Fruit fly (Drosophila melanogaster): Measurements from ENCODE around the gene CG34174.

Gene CG34174

DNA sequence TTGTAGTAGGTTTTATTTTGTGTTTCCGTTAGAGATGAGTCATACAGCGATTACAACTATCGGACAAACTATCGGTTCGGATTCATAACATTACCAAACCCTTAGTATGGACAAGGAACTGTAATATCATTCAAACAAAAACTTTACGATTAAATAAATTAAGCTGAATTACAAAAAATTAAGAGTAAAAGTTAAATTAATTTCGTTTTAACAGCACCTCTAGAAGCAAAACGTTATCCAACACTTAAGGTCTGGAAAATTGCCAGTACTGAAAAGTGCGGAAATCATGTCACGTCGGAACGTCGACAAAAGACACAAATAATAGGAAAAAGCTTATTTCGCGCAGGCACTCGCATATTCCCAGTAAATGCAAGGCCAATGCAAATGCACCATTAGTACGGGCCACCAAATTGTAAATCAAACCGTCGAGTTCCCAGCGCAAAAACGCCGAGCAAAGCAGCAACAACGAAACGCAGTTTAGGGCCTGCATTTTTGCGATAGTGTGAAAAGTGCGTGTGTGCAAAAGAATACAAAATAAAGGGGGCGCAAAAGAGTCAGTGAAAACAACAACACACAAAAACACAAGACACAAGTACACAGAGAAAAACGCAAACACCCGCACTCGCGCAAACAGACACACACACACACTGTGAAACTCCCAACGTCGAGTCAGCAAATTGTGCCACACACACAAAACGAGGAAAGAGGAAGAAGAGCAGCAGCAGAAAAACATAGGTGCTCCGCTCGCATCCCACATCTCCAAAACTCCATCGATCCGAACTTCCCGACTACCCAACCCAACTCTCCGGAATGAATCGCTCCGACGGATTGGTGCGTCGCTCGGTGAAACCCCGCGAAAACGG is 12.4 kb downstream of the CG34174 start, which contains the start of the genes CG15387 and sau (continued):
- TF ChIP-seq Med (GFP tag) (peak; percentile 99), CG10366 (GFP tag; IDR thresholded peaks at IDR 0.05) (peak; percentile 80), z (GFP tag; IDR thresholded peaks at IDR 0.05) (no peak), nerfin-2 (GFP tag; IDR thresholded peaks at IDR 0.05; ENCODE audit: partially characterized antibody) (peak; percentile 85), CG17385 (GFP tag; optimal IDR thresholded peaks at IDR 0.05) (peak; percentile 79), danr (GFP tag; IDR thresholded peaks at IDR 0.05) (peak; percentile 58), trh (GFP tag; optimal IDR thresholded peaks at IDR 0.05) (peak; percentile 41), repo (GFP tag; optimal IDR thresholded peaks at IDR 0.05) (peak; percentile 75), abd-A (tag; optimal IDR thresholded peaks at IDR 0.05) (no peak), p53 (GFP tag; optimal IDR thresholded peaks at IDR 0.05) (peak; percentile 74), CG3726 (GFP tag; IDR thresholded peaks at IDR 0.05) (peak; percentile 52; the same call in 1 of the 3 replicates), da (GFP tag; optimal IDR thresholded peaks at IDR 0.05) (peak; percentile 65), Camta (GFP tag; optimal IDR thresholded peaks at IDR 0.05) (peak; percentile 90), CG11247 (GFP tag; IDR thresholded peaks at IDR 0.05) (peak; percentile 78), CG1792 (GFP tag; optimal IDR thresholded peaks at IDR 0.05) (peak; percentile 77), gem (tag; optimal IDR thresholded peaks at IDR 0.05) (peak; percentile 91), knrl (GFP tag; IDR thresholded peaks at IDR 0.05; ENCODE audit: partially characterized antibody) (peak; percentile 92), CG15601 (tag; optimal IDR thresholded peaks at IDR 0.05) (peak; percentile 72), vfl (GFP tag; optimal IDR thresholded peaks at IDR 0.05) (peak; percentile 86), wor (GFP tag; IDR thresholded peaks at IDR 0.05) (peak; percentile 64), pnt (GFP tag; optimal IDR thresholded peaks at IDR 0.05) (peak; percentile 79), CG14014 (GFP tag; IDR thresholded peaks at IDR 0.05) (peak; percentile 82), fd64A (GFP tag; optimal IDR thresholded peaks at IDR 0.05) (peak; percentile 32), dysf (GFP tag; IDR thresholded peaks at IDR 0.05) (peak; percentile 83), fu2 (GFP tag; optimal IDR thresholded peaks at IDR 0.05) (peak; percentile 91), Gug (GFP tag; IDR thresholded peaks at IDR 0.05) (peak; percentile 76), CG8924 (tag; optimal IDR thresholded peaks at IDR 0.05) (peak; percentile 85), crol (GFP tag; IDR thresholded peaks at IDR 0.05) (no peak), kni (GFP tag; optimal IDR thresholded peaks at IDR 0.05) (peak; percentile 61), CG1603 (tag; optimal IDR thresholded peaks at IDR 0.05) (peak; percentile 84), Rx (GFP tag; IDR thresholded peaks at IDR 0.05) (peak; percentile 66), h (optimal IDR thresholded peaks at IDR 0.05) (no peak), lab (GFP tag; optimal IDR thresholded peaks at IDR 0.05) (peak; percentile 91), CG5180 (GFP tag; optimal IDR thresholded peaks at IDR 0.05) (peak; percentile 63), cg (GFP tag; optimal IDR thresholded peaks at IDR 0.05) (peak; percentile 73), psq (GFP tag; optimal IDR thresholded peaks at IDR 0.05) (peak; percentile 71), CG11456 (GFP tag; IDR thresholded peaks at IDR 0.05) (peak; percentile 84), CG6854 (GFP tag; optimal IDR thresholded peaks at IDR 0.05) (peak; percentile 70), CG18011 (GFP tag; optimal IDR thresholded peaks at IDR 0.05) (peak; percentile 71), Dfd (GFP tag; optimal IDR thresholded peaks at IDR 0.05) (no peak), CG11085 (GFP tag; IDR thresholded peaks at IDR 0.05) (peak; percentile 76), CG17829 (tag; optimal IDR thresholded peaks at IDR 0.05) (peak; percentile 93), bcd (GFP tag; optimal IDR thresholded peaks at IDR 0.05) (peak; percentile 82), Taf1 (GFP tag; IDR thresholded peaks at IDR 0.05) (peak; percentile 69; the same call in 1 of the 2 replicates), CG3847 (GFP tag; IDR thresholded peaks at IDR 0.05) (peak; percentile 89), CG32532 (GFP tag; IDR thresholded peaks at IDR 0.05) (peak; percentile 87), dmrt99B (tag; optimal IDR thresholded peaks at IDR 0.05) (peak; percentile 79), CG12219 (GFP tag; optimal IDR thresholded peaks at IDR 0.05) (peak; percentile 69), Mad (GFP tag; optimal IDR thresholded peaks at IDR 0.05) (peak; percentile 88), CG7928 (GFP tag; optimal IDR thresholded peaks at IDR 0.05) (peak; percentile 54)

All from whole organism, embryonic.